Worm (Caenorhabditis elegans) whole organism, L4 larva: ENCODE measurements around the gene sax-3.

Experiments used
- R02D3.7 ChIP-seq: fragments of 150-350 bp; sonication (generic microtip); optimal IDR thresholded peaks from 3 replicates; lab custom pipeline; 2014; ENCODE audit warnings: missing biosample characterization, missing genetic modification characterization
- aly-2 ChIP-seq: sonication (generic microtip); optimal IDR thresholded peaks from 2 replicates; lab custom pipeline; 2018; ENCODE audit warnings: missing biosample characterization, missing genetic modification characterization
- ama-1 ChIP-seq: fragments of 150-350 bp; optimal IDR thresholded peaks from 2 replicates; lab custom pipeline; 2014; ENCODE audit warnings: inconsistent platforms, mixed read lengths
- daf-16 ChIP-seq, 3 experiments: sonication (generic microtip); optimal IDR thresholded peaks; 2 replicates each; lab custom pipeline; 2016 to 2017; ENCODE audit warnings: missing genetic modification characterization in 3 of 3, missing genetic modification reagents in 3 of 3, mild to moderate bottlenecking in 2 of 3, missing compliant biosample characterization in 2 of 3, missing biosample characterization in 1 of 3, moderate library complexity in 1 of 3
- dmd-6 ChIP-seq: fragments of 200-800 bp; sonication (Bioruptor generic); IDR thresholded peaks from 2 replicates; pipeline ENCODE4 v1.3.6; 2022; ENCODE audit warnings: missing genetic modification reagents, missing genetic modification characterization, missing compliant biosample characterization
- dve-1 ChIP-seq: sonication (generic microtip); optimal IDR thresholded peaks from 2 replicates; lab custom pipeline; 2017; ENCODE audit warnings: antibody characterized with exemption, mild to moderate bottlenecking, missing genetic modification characterization, missing compliant biosample characterization; ENCODE audit not compliant: insufficient read depth
- lin-13 ChIP-seq: fragments of 150-350 bp; optimal IDR thresholded peaks from 2 replicates; lab custom pipeline; 2014; ENCODE audit warnings: missing biosample characterization, missing genetic modification reagents, missing genetic modification characterization
- lin-15B ChIP-seq: fragments of 150-350 bp; sonication (generic microtip); optimal IDR thresholded peaks from 3 replicates; lab custom pipeline; 2014; ENCODE audit warnings: missing biosample characterization, missing genetic modification characterization
- lin-39 ChIP-seq: fragments of 150-350 bp; optimal IDR thresholded peaks from 2 replicates; lab custom pipeline; 2014; ENCODE audit warnings: missing biosample characterization, missing genetic modification reagents, missing genetic modification characterization
- nhr-111 ChIP-seq: fragments of 200-800 bp; sonication (Bioruptor generic); optimal IDR thresholded peaks from 2 replicates; lab custom pipeline; 2018; ENCODE audit warnings: mild to moderate bottlenecking, missing genetic modification characterization, missing compliant biosample characterization
- nhr-77 ChIP-seq: fragments of 150-350 bp; optimal IDR thresholded peaks from 2 replicates; lab custom pipeline; 2014; ENCODE audit warnings: missing biosample characterization, missing genetic modification characterization
- set-16 ChIP-seq: fragments of 200-800 bp; sonication (Bioruptor generic); IDR thresholded peaks from 2 replicates; pipeline ENCODE4 v1.3.6; 2022; ENCODE audit warnings: missing genetic modification reagents, missing genetic modification characterization, missing compliant biosample characterization
- unc-39 ChIP-seq: sonication (generic microtip); optimal IDR thresholded peaks from 2 replicates; lab custom pipeline; 2017; ENCODE audit warnings: missing biosample characterization, missing genetic modification characterization
- zag-1 ChIP-seq: fragments of 150-350 bp; optimal IDR thresholded peaks from 2 replicates; lab custom pipeline; 2014; ENCODE audit warnings: missing biosample characterization, missing genetic modification characterization

DNA sequence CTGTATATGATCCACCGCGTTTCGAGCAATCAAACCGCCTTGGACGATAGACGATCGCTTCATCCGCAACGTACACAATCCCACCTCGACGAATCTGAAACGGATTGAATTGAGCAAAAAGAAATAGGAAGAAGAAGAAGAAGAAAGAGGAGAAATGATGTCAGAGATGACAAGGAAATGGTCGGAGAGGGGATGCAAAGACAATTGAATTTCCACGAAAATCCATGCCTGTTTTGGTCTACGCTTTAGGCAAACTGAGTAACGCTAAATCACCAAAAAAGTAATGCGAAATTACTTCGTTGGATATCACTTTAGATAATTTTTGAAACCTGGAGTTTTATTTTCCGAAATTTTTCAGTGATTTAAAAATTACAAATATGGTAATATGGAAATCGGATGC lies 36.6 kb downstream of the sax-3 start:
- TF ChIP-seq nhr-111 (no peak), dmd-6 (no peak), aly-2 (tag; lab: Kevin White, UChicago) (no peak), unc-39 (tag; lab: Kevin White, UChicago) (no peak), ama-1 (lab: Kevin White, UChicago) (no peak), lin-13 (GFP tag; lab: Kevin White, UChicago) (no peak), zag-1 (tag; lab: Kevin White, UChicago) (no peak), daf-16 (GFP tag; optimal IDR thresholded peaks at IDR 0.05; lab: Kevin White, UChicago) (no peak), daf-16 (tag; optimal IDR thresholded peaks at IDR 0.05; lab: Kevin White, UChicago) (no peak), lin-15B (tag; lab: Kevin White, UChicago) (no peak), dve-1 (tag; lab: Kevin White, UChicago) (no peak), lin-39 (tag; lab: Kevin White, UChicago) (no peak), R02D3.7 (tag; lab: Kevin White, UChicago) (no peak), set-16 (GFP tag; lab: Robert Waterston, UW) (no peak), nhr-77 (no peak)
